Worm (Caenorhabditis elegans) whole organism, young adult: Measurements from ENCODE around the gene R09H10.7.
"Not testable (repeated sequence)": the region's sequence is repeated elsewhere in the genome, so short reads cannot be mapped to it uniquely, and the experiment has no call there.

Experiments
- F57C9.4 ChIP-seq: sonication (generic microtip); optimal IDR thresholded peaks from 2 replicates; lab custom pipeline; 2017; ENCODE audit warnings: mild to moderate bottlenecking, missing genetic modification characterization, missing compliant biosample characterization
- Y79H2A.3 ChIP-seq: fragments of 200-800 bp; sonication (Bioruptor generic); conservative IDR thresholded peaks from 2 replicates; pipeline ENCODE4 v1.3.6; 2022; ENCODE audit warnings: missing genetic modification reagents, missing genetic modification characterization, missing compliant biosample characterization
- atf-7 ChIP-seq: sonication (generic microtip); optimal IDR thresholded peaks from 2 replicates; lab custom pipeline; 2017; ENCODE audit warnings: mild to moderate bottlenecking, missing genetic modification characterization, missing compliant biosample characterization
- ets-4 ChIP-seq: fragments of 200-800 bp; sonication (Bioruptor generic); optimal IDR thresholded peaks from 2 replicates; lab custom pipeline; 2018; ENCODE audit warnings: mild to moderate bottlenecking, missing genetic modification characterization, missing compliant biosample characterization
- fkh-3 ChIP-seq: sonication (generic microtip); optimal IDR thresholded peaks from 2 replicates; lab custom pipeline; 2016; ENCODE audit warnings: mild to moderate bottlenecking, missing genetic modification characterization, missing compliant biosample characterization
- hlh-26 ChIP-seq: fragments of 200-800 bp; sonication (Bioruptor generic); conservative IDR thresholded peaks from 2 replicates; pipeline ENCODE4 v1.3.6; 2022; ENCODE audit warnings: missing genetic modification reagents, missing genetic modification characterization, missing compliant biosample characterization
- lin-40 ChIP-seq: sonication (generic microtip); optimal IDR thresholded peaks from 2 replicates; lab custom pipeline; 2016; ENCODE audit warnings: missing genetic modification characterization, mild to moderate bottlenecking, missing compliant biosample characterization, missing genotype, missing genetic modification reagents

- TF ChIP-seq atf-7 (tag; lab: Kevin White, UChicago); F57C9.4 (tag; lab: Kevin White, UChicago); lin-40 (tag; lab: Kevin White, UChicago); hlh-26 (GFP tag; lab: Robert Waterston, UW); fkh-3 (tag; lab: Kevin White, UChicago); ets-4: not testable (repeated sequence)
- TF ChIP-seq Y79H2A.3 (GFP tag; lab: Robert Waterston, UW): 0 out of 2 replicates have a peak, but pooled peaks have one; percentile 49
Observed at ce11 chrIV:10658366-10658765, 37.5 kb downstream of the R09H10.7 start.
